Worm (Caenorhabditis elegans): ENCODE measurements around the gene F35F10.1.

Gene F35F10.1

ce11 chrV:3279138-3279537 lies 37.0 kb upstream of the F35F10.1 start:
- peak; percentile 35 for TF ChIP-seq nhr-71 (tag; optimal IDR thresholded peaks at IDR 0.05)
- peak; percentile 53 for TF ChIP-seq lin-14 (GFP tag; optimal IDR thresholded peaks at IDR 0.05)
- peak; percentile 65 for TF ChIP-seq rnt-1 (tag; optimal IDR thresholded peaks at IDR 0.05)
- TF ChIP-seq fos-1 (tag; optimal IDR thresholded peaks at IDR 0.05), result no peak

- TF ChIP-seq egl-13 (tag; optimal IDR thresholded peaks at IDR 0.05) (no peak), nhr-71 (tag; optimal IDR thresholded peaks at IDR 0.05) (peak; percentile 56), efl-1 (optimal IDR thresholded peaks at IDR 0.05) (no peak), efl-1 (GFP tag; optimal IDR thresholded peaks at IDR 0.05 in 1 of 2) (peak in 1 of 2 experiments; percentile 53), lin-14 (GFP tag; optimal IDR thresholded peaks at IDR 0.05) (peak; percentile 42), rnt-1 (tag; optimal IDR thresholded peaks at IDR 0.05) (peak; percentile 44), grh-1 (GFP tag; IDR thresholded peaks at IDR 0.05) (no peak), nhr-19 (GFP tag; conservative IDR thresholded peaks at IDR 0.05) (peak; percentile 14; the same call in 1 of the 2 replicates)
These were observed 36.1 kb upstream of the F35F10.1 start, which contains the start of gene T28A11.2 for ce11 chrV:3280009-3280408. Gene T28A11.2 (plus strand): TSS chrV:3280379.

DNA sequence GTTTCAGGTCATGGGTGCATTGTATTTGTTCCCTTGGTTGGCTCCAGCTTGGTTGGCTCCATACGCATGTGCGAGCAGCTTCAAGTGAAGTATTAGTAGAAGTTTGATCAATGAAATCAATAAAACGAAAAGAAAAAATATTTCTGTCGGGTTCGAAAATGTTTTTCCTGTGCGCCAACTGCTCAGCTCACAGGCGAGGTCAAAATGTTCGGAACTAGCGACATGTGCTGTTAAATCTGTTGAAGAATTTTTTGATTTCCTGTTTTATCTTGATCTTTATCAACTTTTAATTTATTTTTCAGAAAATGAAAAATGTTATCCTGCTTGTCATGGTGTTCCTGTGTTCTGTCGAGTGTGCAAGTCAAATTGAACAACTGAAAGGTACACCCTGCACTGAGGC lies 34.6 kb upstream of the F35F10.1 start, which contains the start of gene T28A11.25:
TSS of gene T28A11.25 (plus strand) at position 301 of the 400 bp plus-strand sequence.
- TF ChIP-seq rnt-1 (tag; optimal IDR thresholded peaks at IDR 0.05) (peak; percentile 16), dpl-1 (GFP tag; optimal IDR thresholded peaks at IDR 0.05) (no peak)

DNA sequence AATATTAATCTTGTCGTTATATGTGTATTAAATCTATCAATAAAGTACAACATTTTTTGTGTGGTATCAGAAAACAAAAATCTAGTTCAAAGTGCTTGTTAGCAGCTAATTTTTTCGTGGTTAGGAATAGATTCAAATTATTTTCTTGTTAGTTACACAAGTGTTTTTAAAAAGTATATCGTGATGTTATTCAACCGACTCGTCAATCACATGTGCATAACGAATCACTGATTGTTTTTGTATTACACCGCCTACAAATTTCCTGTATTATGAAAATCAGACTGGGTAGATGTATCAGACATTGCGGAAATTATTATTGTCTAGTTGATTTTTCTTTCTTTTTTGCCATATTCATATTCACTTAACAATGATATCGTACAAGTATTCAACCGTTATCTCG lies 33.1 kb upstream of the F35F10.1 start, which contains the start of gene str-64:
TSS of gene str-64 (plus strand) at position 301 of the 400 bp plus-strand sequence.
- TF ChIP-seq ztf-4 (tag; optimal IDR thresholded peaks at IDR 0.05), result no peak
- no peak for TF ChIP-seq lir-3 (tag; optimal IDR thresholded peaks at IDR 0.05; ENCODE audit: poor library complexity)
- no peak for TF ChIP-seq nhr-77 (tag; optimal IDR thresholded peaks at IDR 0.05)
- no peak for TF ChIP-seq lsy-2 (tag; optimal IDR thresholded peaks at IDR 0.05)
- TF ChIP-seq aly-2 (tag; optimal IDR thresholded peaks at IDR 0.05), result no peak
- TF ChIP-seq fkh-10 (GFP tag; optimal IDR thresholded peaks at IDR 0.05), result no peak
- no peak for TF ChIP-seq ces-1 (GFP tag; optimal IDR thresholded peaks at IDR 0.05)

DNA sequence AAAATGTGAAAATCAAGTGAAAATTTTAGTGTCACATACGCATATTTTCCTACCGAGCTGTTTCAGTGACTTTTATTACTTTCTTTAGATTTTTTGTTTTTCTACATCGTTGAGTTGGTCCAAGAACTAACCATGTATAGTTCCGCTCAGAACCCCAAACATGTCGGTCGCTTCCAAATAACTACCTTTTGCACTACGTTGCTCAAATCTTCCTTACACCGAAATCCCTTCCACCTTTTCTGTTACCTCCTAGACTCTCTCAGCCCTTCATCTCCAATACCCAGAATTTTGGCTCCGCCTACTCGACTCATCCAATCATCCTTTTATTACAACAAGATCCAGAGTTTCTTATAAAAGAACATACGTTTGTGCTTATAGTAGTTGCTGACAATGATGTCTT lies 31.5 kb upstream of the F35F10.1 start, which contains the start of gene F35F10.5:
TSS of gene F35F10.5 (plus strand) at position 301 of the 400 bp plus-strand sequence.
- no peak for TF ChIP-seq swsn-7 (tag; optimal IDR thresholded peaks at IDR 0.05)
- TF ChIP-seq egl-27 (tag; optimal IDR thresholded peaks at IDR 0.05), result no peak
- TF ChIP-seq C16A3.4 (tag; optimal IDR thresholded peaks at IDR 0.05), result no peak
- TF ChIP-seq fkh-10 (GFP tag; optimal IDR thresholded peaks at IDR 0.05), result no peak
- TF ChIP-seq blmp-1 (tag; optimal IDR thresholded peaks at IDR 0.05), result no peak
- TF ChIP-seq unc-62 (GFP tag; optimal IDR thresholded peaks at IDR 0.05), result no peak
- TF ChIP-seq pag-3 (tag; optimal IDR thresholded peaks at IDR 0.05; ENCODE audit: borderline replicate concordance, insufficient read depth), result no peak
- no peak for TF ChIP-seq tlp-1 (tag; optimal IDR thresholded peaks at IDR 0.05)
- no peak for TF ChIP-seq ztf-4 (tag; optimal IDR thresholded peaks at IDR 0.05)
- no peak for TF ChIP-seq nhr-77 (tag; optimal IDR thresholded peaks at IDR 0.05)
- TF ChIP-seq lin-13 (GFP tag; optimal IDR thresholded peaks at IDR 0.05), result no peak

DNA sequence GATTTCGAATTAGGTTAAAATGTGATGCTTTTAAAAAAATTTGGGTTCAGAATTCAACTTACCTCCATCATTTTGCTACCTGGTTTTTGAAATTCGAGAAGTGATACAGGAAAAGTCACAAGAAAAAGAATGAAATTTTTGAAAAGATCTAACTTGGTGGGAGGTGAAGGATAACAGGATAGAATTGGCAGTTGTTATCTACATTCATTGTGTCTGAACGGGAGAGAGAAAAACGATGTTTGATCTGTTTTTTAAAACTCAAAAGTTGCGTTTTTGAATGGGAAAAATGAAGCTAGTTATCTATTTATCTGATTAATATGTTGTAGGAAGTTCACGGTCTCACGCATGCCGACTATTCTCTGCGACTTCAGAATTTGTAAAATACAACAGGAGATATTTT lies 28.8 kb upstream of the F35F10.1 start, which contains the start of gene F35F10.7:
TSS of gene F35F10.7 (minus strand) at position 101 of the 400 bp plus-strand sequence.
- TF ChIP-seq hlh-4 (tag; optimal IDR thresholded peaks at IDR 0.05), result no peak
- TF ChIP-seq xbp-1 (tag; optimal IDR thresholded peaks at IDR 0.05), result no peak
- no peak for TF ChIP-seq nhr-84 (tag; optimal IDR thresholded peaks at IDR 0.05)
- no peak for TF ChIP-seq nhr-85 (tag)
- no peak for TF ChIP-seq zip-4 (GFP tag; optimal IDR thresholded peaks at IDR 0.05)
- no peak for TF ChIP-seq grh-1 (GFP tag; IDR thresholded peaks at IDR 0.05)
- no peak for TF ChIP-seq snu-23 (GFP tag; optimal IDR thresholded peaks at IDR 0.05)
- no peak for TF ChIP-seq sox-4 (tag; optimal IDR thresholded peaks at IDR 0.05)
- TF ChIP-seq tlp-1 (tag; optimal IDR thresholded peaks at IDR 0.05), result no peak

Measured in whole organism, L1 larva.